Fruit fly (Drosophila melanogaster) whole organism, embryonic: Measurements from ENCODE around the gene Zaf1.

Experiments used
- Ada2b ChIP-seq: fragments of 200-800 bp; sonication (Bioruptor generic); IDR thresholded peaks from 2 replicates; pipeline ENCODE4 v1.3.6; 2022; ENCODE audit warnings: missing biosample characterization, missing genetic modification characterization
- Aef1 ChIP-seq: fragments of 200-800 bp; sonication (Bioruptor generic); IDR thresholded peaks from 3 replicates; pipeline ENCODE4 v1.3.6; 2022; ENCODE audit warnings: missing biosample characterization, missing genetic modification characterization
- Antp ChIP-seq: fragments of 200-800 bp; sonication (Bioruptor generic); optimal IDR thresholded peaks from 3 replicates; lab custom pipeline; 2016; ENCODE audit warnings: missing biosample characterization, missing genetic modification characterization
- Bgb ChIP-seq: fragments of 200-800 bp; sonication (Bioruptor generic); IDR thresholded peaks from 2 replicates; pipeline ENCODE4 v1.3.6; 2022; ENCODE audit warnings: missing biosample characterization, missing genetic modification characterization; ENCODE audit not compliant: partially characterized antibody
- CG10366 ChIP-seq: fragments of 200-800 bp; sonication (Bioruptor generic); IDR thresholded peaks from 2 replicates; pipeline ENCODE4 v1.3.6; 2022; ENCODE audit warnings: missing biosample characterization, missing genetic modification characterization
- CG10565 ChIP-seq: fragments of 200-800 bp; sonication (Bioruptor generic); optimal IDR thresholded peaks from 3 replicates; lab custom pipeline; 2016; ENCODE audit warnings: missing biosample characterization, mild to moderate bottlenecking, missing genetic modification characterization
- CG13775 ChIP-seq: fragments of 200-800 bp; sonication (Bioruptor generic); optimal IDR thresholded peaks from 3 replicates; lab custom pipeline; 2017; ENCODE audit warnings: missing biosample characterization, mild to moderate bottlenecking, missing genetic modification characterization
- CG14014 ChIP-seq: fragments of 200-800 bp; sonication (Bioruptor generic); IDR thresholded peaks from 2 replicates; pipeline ENCODE4 v1.3.6; 2022; ENCODE audit warnings: missing biosample characterization, missing genetic modification characterization
- CG14050 ChIP-seq: fragments of 200-800 bp; sonication (Bioruptor generic); IDR thresholded peaks from 3 replicates; pipeline ENCODE4 v1.3.6; 2022; ENCODE audit warnings: missing biosample characterization, missing genetic modification characterization
- CG1603 ChIP-seq: fragments of 200-800 bp; sonication (Bioruptor generic); optimal IDR thresholded peaks from 2 replicates; lab custom pipeline; 2019; ENCODE audit warnings: missing biosample characterization, mild to moderate bottlenecking, missing genetic modification characterization, moderate library complexity
- CG17186 ChIP-seq: fragments of 200-800 bp; sonication (Bioruptor generic); optimal IDR thresholded peaks from 3 replicates; lab custom pipeline; 2017; ENCODE audit warnings: missing biosample characterization, missing genetic modification reagents, missing genetic modification characterization
- CG17829 ChIP-seq: fragments of 200-800 bp; optimal IDR thresholded peaks from 2 replicates; lab custom pipeline; 2019; ENCODE audit warnings: missing biosample characterization, mild to moderate bottlenecking, missing genetic modification characterization, moderate library complexity
- CG18619 ChIP-seq: fragments of 200-800 bp; sonication (Bioruptor generic); optimal IDR thresholded peaks from 3 replicates; lab custom pipeline; 2017; ENCODE audit warnings: missing biosample characterization, mild to moderate bottlenecking, missing genetic modification characterization
- CG2712 ChIP-seq: fragments of 200-800 bp; optimal IDR thresholded peaks from 3 replicates; lab custom pipeline; 2019; ENCODE audit warnings: missing biosample characterization, mild to moderate bottlenecking, missing genetic modification characterization, moderate library complexity
- CG31441 ChIP-seq: fragments of 200-800 bp; sonication (Bioruptor generic); IDR thresholded peaks from 2 replicates; pipeline ENCODE4 v1.3.6; 2022; ENCODE audit warnings: missing biosample characterization, missing genetic modification characterization
- CG7839 ChIP-seq: fragments of 200-800 bp; sonication (Bioruptor generic); optimal IDR thresholded peaks from 3 replicates; lab custom pipeline; 2018; ENCODE audit warnings: missing biosample characterization, mild to moderate bottlenecking, missing genetic modification characterization, moderate library complexity
- CG7928 ChIP-seq: fragments of 200-800 bp; sonication (Bioruptor generic); optimal IDR thresholded peaks from 2 replicates; lab custom pipeline; 2017; ENCODE audit warnings: missing biosample characterization, mild to moderate bottlenecking, missing genetic modification characterization
- CG8281 ChIP-seq: fragments of 200-800 bp; sonication (Bioruptor generic); optimal IDR thresholded peaks from 2 replicates; lab custom pipeline; 2018; ENCODE audit warnings: missing biosample characterization, mild to moderate bottlenecking, missing genetic modification characterization, moderate library complexity
- Dll ChIP-seq: fragments of 200-800 bp; sonication (Bioruptor generic); IDR thresholded peaks from 4 replicates; pipeline ENCODE4 v1.3.6; 2022; ENCODE audit warnings: missing biosample characterization, missing genetic modification characterization; ENCODE audit not compliant: partially characterized antibody
- Doc2 ChIP-seq: fragments of 200-800 bp; sonication (Bioruptor generic); IDR thresholded peaks from 2 replicates; pipeline ENCODE4 v1.3.6; 2022; ENCODE audit warnings: missing biosample characterization, missing genetic modification characterization
- Dref ChIP-seq: fragments of 200-800 bp; sonication (Bioruptor generic); IDR thresholded peaks from 2 replicates; pipeline ENCODE4 v1.3.6; 2022; ENCODE audit warnings: missing biosample characterization, missing genetic modification characterization
- Elba2 ChIP-seq: fragments of 200-800 bp; sonication (Bioruptor generic); optimal IDR thresholded peaks from 3 replicates; lab custom pipeline; 2016; ENCODE audit warnings: missing biosample characterization, missing genetic modification characterization
- Gug ChIP-seq: fragments of 200-800 bp; sonication (Bioruptor generic); IDR thresholded peaks from 4 replicates; pipeline ENCODE4 v1.3.6; 2022; ENCODE audit warnings: missing biosample characterization, missing genetic modification characterization
- HHEX ChIP-seq: fragments of 200-800 bp; sonication (Bioruptor generic); optimal IDR thresholded peaks from 3 replicates; lab custom pipeline; 2017; ENCODE audit warnings: missing biosample characterization, mild to moderate bottlenecking, missing genetic modification characterization, missing genetic modification reagents
- Hey ChIP-seq: fragments of 200-800 bp; sonication (Bioruptor generic); optimal IDR thresholded peaks from 3 replicates; lab custom pipeline; 2018; ENCODE audit warnings: missing biosample characterization, mild to moderate bottlenecking, missing genetic modification characterization
- Jarid2 ChIP-seq: fragments of 200-800 bp; sonication (Bioruptor generic); optimal IDR thresholded peaks from 3 replicates; lab custom pipeline; 2017; ENCODE audit warnings: mild to moderate bottlenecking, missing biosample characterization, missing genetic modification reagents, missing genetic modification characterization
- Oaz ChIP-seq: fragments of 200-800 bp; sonication (Bioruptor generic); IDR thresholded peaks from 2 replicates; pipeline ENCODE4 v1.3.6; 2022; ENCODE audit warnings: missing biosample characterization, missing genetic modification characterization
- Pdp1 ChIP-seq, 2 experiments: fragments of 200-800 bp; sonication (Bioruptor generic); optimal IDR thresholded peaks; 3 replicates each; lab custom pipeline; 2016; ENCODE audit warnings: missing biosample characterization in 2 of 2, missing genetic modification characterization in 2 of 2, mild to moderate bottlenecking in 1 of 2, moderate library complexity in 1 of 2
- Poxn ChIP-seq: fragments of 200-800 bp; sonication (Bioruptor generic); IDR thresholded peaks from 2 replicates; pipeline ENCODE4 v1.3.6; 2022; ENCODE audit warnings: missing biosample characterization, missing genetic modification characterization
- Rx ChIP-seq: fragments of 200-800 bp; sonication (Bioruptor generic); IDR thresholded peaks from 2 replicates; pipeline ENCODE4 v1.3.6; 2022; ENCODE audit warnings: missing biosample characterization, missing genetic modification characterization
- btn ChIP-seq: fragments of 200-800 bp; sonication (Bioruptor generic); optimal IDR thresholded peaks from 2 replicates; lab custom pipeline; 2016; ENCODE audit warnings: missing biosample characterization, missing genetic modification characterization
- chn ChIP-seq: fragments of 200-800 bp; sonication (Bioruptor generic); optimal IDR thresholded peaks from 2 replicates; lab custom pipeline; 2016; ENCODE audit warnings: missing biosample characterization, missing genetic modification characterization
- ci ChIP-seq: fragments of 200-800 bp; sonication (Bioruptor generic); IDR thresholded peaks from 3 replicates; pipeline ENCODE4 v1.3.6; 2022; ENCODE audit warnings: missing biosample characterization, missing genetic modification characterization
- dysf ChIP-seq: fragments of 200-800 bp; sonication (Bioruptor generic); IDR thresholded peaks from 3 replicates; pipeline ENCODE4 v1.3.6; 2022; ENCODE audit warnings: missing biosample characterization, missing genetic modification characterization
- gcm2 ChIP-seq: fragments of 200-800 bp; sonication (Bioruptor generic); optimal IDR thresholded peaks from 2 replicates; lab custom pipeline; 2016; ENCODE audit warnings: missing biosample characterization, missing genetic modification characterization
- gem ChIP-seq: fragments of 200-800 bp; sonication (Bioruptor generic); optimal IDR thresholded peaks from 2 replicates; lab custom pipeline; 2019; ENCODE audit warnings: missing biosample characterization, mild to moderate bottlenecking, missing genetic modification characterization, moderate library complexity
- gfzf ChIP-seq: fragments of 200-800 bp; sonication (Bioruptor generic); optimal IDR thresholded peaks from 2 replicates; lab custom pipeline; 2016; ENCODE audit warnings: missing biosample characterization, mild to moderate bottlenecking, missing genetic modification characterization, moderate library complexity
- ind ChIP-seq: fragments of 200-800 bp; sonication (Bioruptor generic); optimal IDR thresholded peaks from 3 replicates; lab custom pipeline; 2016; ENCODE audit warnings: missing biosample characterization, missing genetic modification characterization
- kah ChIP-seq: fragments of 200-800 bp; sonication (Bioruptor generic); optimal IDR thresholded peaks from 2 replicates; lab custom pipeline; 2018; ENCODE audit warnings: missing biosample characterization, mild to moderate bottlenecking, missing genetic modification characterization
- kay ChIP-seq: fragments of 200-800 bp; sonication (Bioruptor generic); optimal IDR thresholded peaks from 2 replicates; lab custom pipeline; 2016; ENCODE audit warnings: missing biosample characterization, missing genetic modification characterization
- luna ChIP-seq: fragments of 200-800 bp; sonication (Bioruptor generic); optimal IDR thresholded peaks from 2 replicates; lab custom pipeline; 2016; ENCODE audit warnings: missing biosample characterization, missing genetic modification characterization
- mirr ChIP-seq: fragments of 200-800 bp; sonication (Bioruptor generic); optimal IDR thresholded peaks from 3 replicates; lab custom pipeline; 2018; ENCODE audit warnings: missing biosample characterization, mild to moderate bottlenecking, missing genetic modification characterization
- org-1 ChIP-seq: fragments of 200-800 bp; sonication (Bioruptor generic); optimal IDR thresholded peaks from 2 replicates; lab custom pipeline; 2017; ENCODE audit warnings: missing biosample characterization, missing genetic modification characterization
- ranshi ChIP-seq: fragments of 200-800 bp; sonication (Bioruptor generic); IDR thresholded peaks from 2 replicates; pipeline ENCODE4 v1.3.6; 2022; ENCODE audit warnings: missing biosample characterization, missing genetic modification characterization
- ro ChIP-seq: fragments of 200-800 bp; sonication (Bioruptor generic); IDR thresholded peaks from 2 replicates; pipeline ENCODE4 v1.3.6; 2022; ENCODE audit warnings: missing biosample characterization, missing genetic modification characterization
- shn ChIP-seq: fragments of 200-800 bp; sonication (Bioruptor generic); optimal IDR thresholded peaks from 3 replicates; lab custom pipeline; 2016; ENCODE audit warnings: missing biosample characterization, missing genetic modification characterization
- sim ChIP-seq: fragments of 200-800 bp; sonication (Bioruptor generic); IDR thresholded peaks from 2 replicates; pipeline ENCODE4 v1.3.6; 2022; ENCODE audit warnings: missing biosample characterization, missing genetic modification characterization
- slou ChIP-seq: fragments of 200-800 bp; sonication (Bioruptor generic); optimal IDR thresholded peaks from 3 replicates; lab custom pipeline; 2016; ENCODE audit warnings: missing biosample characterization, missing genetic modification characterization
- sr ChIP-seq: fragments of 200-800 bp; sonication (Bioruptor generic); IDR thresholded peaks from 3 replicates; pipeline ENCODE4 v1.3.6; 2022; ENCODE audit warnings: missing biosample characterization, missing genetic modification characterization
- sug ChIP-seq: fragments of 200-800 bp; optimal IDR thresholded peaks from 2 replicates; lab custom pipeline; 2019; ENCODE audit warnings: missing biosample characterization, mild to moderate bottlenecking, missing genetic modification characterization, moderate library complexity
- tin ChIP-seq: fragments of 200-800 bp; sonication (Bioruptor generic); optimal IDR thresholded peaks from 3 replicates; lab custom pipeline; 2016; ENCODE audit warnings: missing biosample characterization, missing genetic modification characterization
- tll ChIP-seq, 2 experiments: fragments of 200-800 bp in 1 of 2; fragments of >200 bp in 1 of 2; sonication (Bioruptor generic) in 1 of 2; optimal IDR thresholded peaks; 2 replicates each; lab custom pipeline; 2017 to 2019; ENCODE audit warnings: missing biosample characterization in 2 of 2, missing genetic modification characterization in 2 of 2, mild to moderate bottlenecking in 1 of 2, moderate library complexity in 1 of 2

The Zaf1 gene

dm6 chr3R:11582253-11582589 is 43.2 kb downstream of the Zaf1 start (continued):
- TF ChIP-seq Gug (GFP tag; lab: Robert Waterston, UW) (peak; percentile 57), CG10366 (peak; percentile 80), CG2712 (tag; lab: Kevin White, UChicago) (peak; percentile 79), Rx (GFP tag; lab: Robert Waterston, UW) (peak; percentile 55), luna (no peak), gem (tag; lab: Kevin White, UChicago) (no peak), CG17186 (GFP tag; lab: Kevin White, UChicago) (no peak), ci (GFP tag; lab: Robert Waterston, UW) (peak; percentile 91), kay (no peak), Elba2 (GFP tag; lab: Kevin White, UChicago) (no peak), slou (no peak), ranshi (GFP tag; lab: Robert Waterston, UW) (peak; percentile 72), Hey (no peak), Antp (GFP tag; lab: Kevin White, UChicago) (peak; percentile 63), CG1603 (peak; percentile 84), Dll (GFP tag; lab: Robert Waterston, UW) (no peak), Ada2b (peak; percentile 69), sr (GFP tag; lab: Robert Waterston, UW) (peak; percentile 8; the same call in 1 of the 3 replicates), ind (peak; percentile 68), tin (peak; percentile 29), gfzf (GFP tag; lab: Kevin White, UChicago) (no peak), CG31441 (GFP tag; lab: Robert Waterston, UW) (no peak), sim (GFP tag; lab: Robert Waterston, UW) (0 out of 2 replicates have a peak, but pooled peaks have one; percentile 29), HHEX (GFP tag; lab: Kevin White, UChicago) (peak; percentile 65), Dref (no peak), kah (GFP tag; lab: Kevin White, UChicago) (peak; percentile 47), CG7839 (tag; lab: Kevin White, UChicago) (no peak), tll (GFP tag; optimal IDR thresholded peaks at IDR 0.05; lab: Kevin White, UChicago) (no peak), Poxn (GFP tag; lab: Robert Waterston, UW) (no peak), Pdp1 (GFP tag; optimal IDR thresholded peaks at IDR 0.05; lab: Kevin White, UChicago) (peak; percentile 44 to 58), chn (peak; percentile 63), CG10565 (GFP tag; lab: Kevin White, UChicago) (no peak), gcm2 (GFP tag; lab: Kevin White, UChicago) (no peak), CG14050 (GFP tag; lab: Robert Waterston, UW) (peak; percentile 78), sug (tag; lab: Kevin White, UChicago) (no peak), ro (GFP tag; lab: Robert Waterston, UW) (peak; percentile 58; the same call in 1 of the 2 replicates), Aef1 (GFP tag; lab: Robert Waterston, UW) (peak; percentile 64; the same call in 2 of the 3 replicates), CG17829 (tag; lab: Kevin White, UChicago) (peak; percentile 67), btn (peak; percentile 65), CG18619 (GFP tag; lab: Kevin White, UChicago) (no peak), Bgb (no peak), Jarid2 (GFP tag; lab: Kevin White, UChicago) (no peak), Oaz (GFP tag; lab: Robert Waterston, UW) (peak; percentile 71), CG13775 (GFP tag; lab: Kevin White, UChicago) (peak; percentile 50), Doc2 (GFP tag; lab: Robert Waterston, UW) (peak; percentile 8; the same call in 1 of the 2 replicates), org-1 (GFP tag; lab: Kevin White, UChicago) (peak; percentile 56), dysf (GFP tag; lab: Robert Waterston, UW) (peak; percentile 75), CG8281 (tag; lab: Kevin White, UChicago) (no peak), CG7928 (GFP tag; lab: Kevin White, UChicago) (no peak), mirr (GFP tag; lab: Kevin White, UChicago) (no peak), shn (GFP tag; lab: Kevin White, UChicago) (peak; percentile 64), CG14014 (GFP tag; lab: Robert Waterston, UW) (peak; percentile 69)
